Fruit fly (Drosophila melanogaster) whole organism, prepupa: ENCODE data around the gene CG16781.

ENCODE experiments used
- Blimp-1 ChIP-seq: fragments of 200-800 bp; sonication (Bioruptor generic); optimal IDR thresholded peaks from 3 replicates; lab custom pipeline; 2017; ENCODE audit warnings: missing biosample characterization, missing genetic modification characterization, mild to moderate bottlenecking, moderate library complexity, missing genetic modification reagents
- CG15336 ChIP-seq: fragments of 200-800 bp; sonication (Bioruptor generic); IDR thresholded peaks from 2 replicates; pipeline ENCODE4 v1.3.6; 2022; ENCODE audit warnings: missing biosample characterization, missing genetic modification characterization
- CG6808 ChIP-seq: fragments of 200-800 bp; sonication (Bioruptor generic); optimal IDR thresholded peaks from 3 replicates; lab custom pipeline; 2017; ENCODE audit warnings: missing biosample characterization, missing genetic modification characterization, mild to moderate bottlenecking, moderate library complexity, missing genetic modification reagents
- CG8119 ChIP-seq: fragments of 200-800 bp; sonication (Bioruptor generic); IDR thresholded peaks from 3 replicates; pipeline ENCODE4 v1.3.6; 2022; ENCODE audit warnings: missing biosample characterization, missing genetic modification characterization
- Ets96B ChIP-seq: fragments of 200-800 bp; optimal IDR thresholded peaks from 2 replicates; lab custom pipeline; 2019; ENCODE audit warnings: missing biosample characterization, mild to moderate bottlenecking, missing genetic modification characterization, moderate library complexity
- Hr39 ChIP-seq: fragments of 200-800 bp; sonication (Bioruptor generic); optimal IDR thresholded peaks from 2 replicates; lab custom pipeline; 2016; ENCODE audit warnings: missing biosample characterization, missing genetic modification characterization
- Hr4 ChIP-seq: fragments of 200-800 bp; sonication (Bioruptor generic); optimal IDR thresholded peaks from 3 replicates; lab custom pipeline; 2016; ENCODE audit warnings: missing biosample characterization, missing genetic modification characterization
- Lpt ChIP-seq: fragments of 200-800 bp; sonication (Bioruptor generic); optimal IDR thresholded peaks from 3 replicates; lab custom pipeline; 2016; ENCODE audit warnings: missing biosample characterization, missing genetic modification characterization
- Met ChIP-seq: fragments of 200-800 bp; sonication (Bioruptor generic); optimal IDR thresholded peaks from 3 replicates; lab custom pipeline; 2016; ENCODE audit warnings: missing biosample characterization, missing genetic modification characterization
- Sox15 ChIP-seq: fragments of 200-800 bp; sonication (Bioruptor generic); optimal IDR thresholded peaks from 3 replicates; lab custom pipeline; 2016; ENCODE audit warnings: missing biosample characterization, missing genetic modification characterization
- lz ChIP-seq: fragments of 200-800 bp; sonication (Bioruptor generic); optimal IDR thresholded peaks from 3 replicates; lab custom pipeline; 2016; ENCODE audit warnings: missing biosample characterization, missing genetic modification characterization
- net ChIP-seq: fragments of 200-800 bp; sonication (Bioruptor generic); optimal IDR thresholded peaks from 3 replicates; lab custom pipeline; 2016; ENCODE audit warnings: missing biosample characterization, missing genetic modification characterization
- vri ChIP-seq: fragments of 200-800 bp; sonication (Bioruptor generic); optimal IDR thresholded peaks from 3 replicates; lab custom pipeline; 2016; ENCODE audit warnings: missing biosample characterization, mild to moderate bottlenecking, missing genetic modification characterization

dm6 chrX:3446650-3447049 is 17.2 kb downstream of the CG16781 start:
- TF ChIP-seq Hr4 (GFP tag; lab: Kevin White, UChicago): no peak
- TF ChIP-seq Blimp-1 (GFP tag; lab: Kevin White, UChicago): no peak
- TF ChIP-seq net (GFP tag; lab: Kevin White, UChicago): no peak
- no peak for TF ChIP-seq Lpt (GFP tag; lab: Kevin White, UChicago)
- peak; percentile 32; the same call in 1 of the 2 replicates for TF ChIP-seq CG15336 (GFP tag; lab: Robert Waterston, UW)
- no peak for TF ChIP-seq Sox15 (GFP tag; lab: Kevin White, UChicago)
- TF ChIP-seq CG6808 (GFP tag; lab: Kevin White, UChicago): no peak
- no peak for TF ChIP-seq lz (GFP tag; lab: Kevin White, UChicago)
- no peak for TF ChIP-seq Hr39
- TF ChIP-seq CG8119: peak; percentile 34; the same call in 1 of the 3 replicates
- TF ChIP-seq Met (GFP tag; lab: Kevin White, UChicago): no peak
- TF ChIP-seq vri (GFP tag; lab: Kevin White, UChicago): peak; percentile 32
- no peak for TF ChIP-seq Ets96B (tag; lab: Kevin White, UChicago)
